Fruit fly (Drosophila melanogaster) whole organism, embryonic: Measurements from ENCODE around the gene Evi5.

Experiments used
- Aef1 ChIP-seq: fragments of 200-800 bp; sonication (Bioruptor generic); IDR thresholded peaks from 3 replicates; pipeline ENCODE4 v1.3.6; 2022; ENCODE audit warnings: missing biosample characterization, missing genetic modification characterization
- CG10274 ChIP-seq: fragments of 200-800 bp; sonication (Bioruptor generic); optimal IDR thresholded peaks from 3 replicates; lab custom pipeline; 2017; ENCODE audit warnings: missing biosample characterization, mild to moderate bottlenecking, missing genetic modification characterization
- CG11696 ChIP-seq: fragments of 200-800 bp; sonication (Bioruptor generic); IDR thresholded peaks from 2 replicates; pipeline ENCODE4 v1.3.6; 2022; ENCODE audit warnings: missing biosample characterization, missing genetic modification characterization
- CG11723 ChIP-seq: fragments of 200-800 bp; sonication (Bioruptor generic); optimal IDR thresholded peaks from 2 replicates; lab custom pipeline; 2017; ENCODE audit warnings: missing biosample characterization, mild to moderate bottlenecking, missing genetic modification characterization
- CG12299 ChIP-seq: fragments of 200-800 bp; sonication (Bioruptor generic); optimal IDR thresholded peaks from 2 replicates; lab custom pipeline; 2018; ENCODE audit warnings: missing biosample characterization, mild to moderate bottlenecking, missing genetic modification characterization
- CG13287 ChIP-seq: fragments of 200-800 bp; sonication (Bioruptor generic); IDR thresholded peaks from 2 replicates; pipeline ENCODE4 v1.3.6; 2022; ENCODE audit warnings: missing biosample characterization, missing genetic modification characterization; ENCODE audit not compliant: partially characterized antibody
- CG18599 ChIP-seq: fragments of 200-800 bp; sonication (Bioruptor generic); optimal IDR thresholded peaks from 3 replicates; lab custom pipeline; 2017; ENCODE audit warnings: missing biosample characterization, missing genetic modification characterization, mild to moderate bottlenecking, moderate library complexity, missing genetic modification reagents
- CG32772 ChIP-seq: fragments of 200-800 bp; sonication (Bioruptor generic); IDR thresholded peaks from 2 replicates; pipeline ENCODE4 v1.3.6; 2022; ENCODE audit warnings: missing biosample characterization, missing genetic modification characterization
- CG3726 ChIP-seq: fragments of 200-800 bp; sonication (Bioruptor generic); IDR thresholded peaks from 3 replicates; pipeline ENCODE4, ENCODE4 v1.3.6; 2022; ENCODE audit warnings: missing biosample characterization, missing genetic modification characterization
- CG4282 ChIP-seq: fragments of 200-800 bp; sonication (Bioruptor generic); optimal IDR thresholded peaks from 2 replicates; lab custom pipeline; 2016; ENCODE audit warnings: missing biosample characterization, missing genetic modification characterization
- CG4730 ChIP-seq: fragments of 200-800 bp; sonication (Bioruptor generic); IDR thresholded peaks from 2 replicates; pipeline ENCODE4 v1.3.6; 2022; ENCODE audit warnings: missing biosample characterization, missing genetic modification characterization
- CG6791 ChIP-seq: fragments of 200-800 bp; sonication (Bioruptor generic); IDR thresholded peaks from 3 replicates; pipeline ENCODE4 v1.3.6; 2022; ENCODE audit warnings: missing biosample characterization, missing genetic modification characterization; ENCODE audit not compliant: partially characterized antibody
- CkIIα-i1 ChIP-seq: fragments of 200-800 bp; sonication (Bioruptor generic); IDR thresholded peaks from 2 replicates; pipeline ENCODE4 v1.3.6; 2022; ENCODE audit warnings: missing biosample characterization, missing genetic modification characterization
- Dip2 ChIP-seq: fragments of 200-800 bp; sonication (Bioruptor generic); IDR thresholded peaks from 2 replicates; pipeline ENCODE4 v1.3.6; 2022; ENCODE audit warnings: missing biosample characterization, missing genetic modification characterization
- Doc3 ChIP-seq: fragments of 200-800 bp; sonication (Bioruptor generic); IDR thresholded peaks from 3 replicates; pipeline ENCODE4 v1.3.6; 2022; ENCODE audit warnings: missing biosample characterization, missing genetic modification characterization; ENCODE audit not compliant: partially characterized antibody
- Hand ChIP-seq: fragments of 200-800 bp; sonication (Bioruptor generic); optimal IDR thresholded peaks from 2 replicates; lab custom pipeline; 2017; ENCODE audit warnings: mild to moderate bottlenecking, missing biosample characterization, missing genetic modification reagents, missing genetic modification characterization
- HmgZ ChIP-seq: fragments of 200-800 bp; sonication (Bioruptor generic); optimal IDR thresholded peaks from 2 replicates; lab custom pipeline; 2018; ENCODE audit warnings: missing biosample characterization, mild to moderate bottlenecking, missing genetic modification characterization
- Hr78 ChIP-seq, 2 experiments: fragments of 200-800 bp in 1 of 2; fragments of >200 bp in 1 of 2; sonication (Bioruptor generic) in 1 of 2; optimal IDR thresholded peaks; 2 replicates each; lab custom pipeline; 2017 to 2019; ENCODE audit warnings: missing biosample characterization in 2 of 2, missing genetic modification characterization in 2 of 2, mild to moderate bottlenecking in 1 of 2, moderate library complexity in 1 of 2
- Lhr ChIP-seq: fragments of 200-800 bp; sonication (Bioruptor generic); optimal IDR thresholded peaks from 3 replicates; lab custom pipeline; 2017; ENCODE audit warnings: mild to moderate bottlenecking, missing biosample characterization, missing genetic modification reagents, missing genetic modification characterization
- MBD-R2 ChIP-seq: fragments of 200-800 bp; sonication (Bioruptor generic); IDR thresholded peaks from 2 replicates; pipeline ENCODE4 v1.3.6; 2022; ENCODE audit warnings: missing biosample characterization, missing genetic modification characterization
- PHDP ChIP-seq: fragments of 200-800 bp; sonication (Bioruptor generic); optimal IDR thresholded peaks from 3 replicates; lab custom pipeline; 2018; ENCODE audit warnings: missing biosample characterization, mild to moderate bottlenecking, missing genetic modification characterization, moderate library complexity
- Rx ChIP-seq: fragments of 200-800 bp; sonication (Bioruptor generic); IDR thresholded peaks from 2 replicates; pipeline ENCODE4 v1.3.6; 2022; ENCODE audit warnings: missing biosample characterization, missing genetic modification characterization
- ac ChIP-seq: fragments of 200-800 bp; sonication (Bioruptor generic); optimal IDR thresholded peaks from 3 replicates; lab custom pipeline; 2017; ENCODE audit warnings: missing biosample characterization, mild to moderate bottlenecking, missing genetic modification characterization
- bcd ChIP-seq: fragments of 200-800 bp; sonication (Bioruptor generic); optimal IDR thresholded peaks from 2 replicates; lab custom pipeline; 2017; ENCODE audit warnings: missing biosample characterization, mild to moderate bottlenecking, missing genetic modification characterization
- cato ChIP-seq: fragments of 200-800 bp; sonication (Bioruptor generic); optimal IDR thresholded peaks from 2 replicates; lab custom pipeline; 2016; ENCODE audit warnings: missing biosample characterization, missing genetic modification characterization, borderline replicate concordance
- cg ChIP-seq: fragments of 200-800 bp; sonication (Bioruptor generic); optimal IDR thresholded peaks from 3 replicates; lab custom pipeline; 2019; ENCODE audit warnings: missing biosample characterization, mild to moderate bottlenecking, missing genetic modification characterization, moderate library complexity
- crc ChIP-seq: fragments of 200-800 bp; sonication (Bioruptor generic); optimal IDR thresholded peaks from 2 replicates; lab custom pipeline; 2016; ENCODE audit warnings: missing biosample characterization, missing genetic modification characterization
- croc ChIP-seq: fragments of 200-800 bp; sonication (Bioruptor generic); conservative IDR thresholded peaks from 3 replicates; pipeline ENCODE4 v1.3.6; 2022; ENCODE audit warnings: missing biosample characterization, missing genetic modification characterization
- dan ChIP-seq: fragments of 200-800 bp; sonication (Bioruptor generic); IDR thresholded peaks from 2 replicates; pipeline ENCODE4 v1.3.6; 2022; ENCODE audit warnings: missing biosample characterization, missing genetic modification characterization
- ems ChIP-seq: fragments of 200-800 bp; sonication (Bioruptor generic); optimal IDR thresholded peaks from 3 replicates; lab custom pipeline; 2016; ENCODE audit warnings: missing biosample characterization, missing genetic modification characterization
- esg ChIP-seq: fragments of 200-800 bp; sonication (Bioruptor generic); conservative IDR thresholded peaks from 2 replicates; pipeline ENCODE4 v1.3.6; 2022; ENCODE audit warnings: missing biosample characterization, missing genetic modification characterization
- fd96Cb ChIP-seq: fragments of 200-800 bp; sonication (Bioruptor generic); optimal IDR thresholded peaks from 2 replicates; lab custom pipeline; 2018; ENCODE audit warnings: missing biosample characterization, mild to moderate bottlenecking, missing genetic modification characterization, moderate library complexity
- fru ChIP-seq: fragments of >200 bp; optimal IDR thresholded peaks from 2 replicates; lab custom pipeline; 2017
- gro ChIP-seq: fragments of 200-800 bp; sonication (Bioruptor generic); optimal IDR thresholded peaks from 2 replicates; lab custom pipeline; 2016; ENCODE audit warnings: missing biosample characterization, missing genetic modification characterization
- gsb-n ChIP-seq: fragments of 200-800 bp; sonication (Bioruptor generic); optimal IDR thresholded peaks from 3 replicates; lab custom pipeline; 2018; ENCODE audit warnings: missing biosample characterization, mild to moderate bottlenecking, missing genetic modification characterization
- jigr1 ChIP-seq: fragments of 200-800 bp; sonication (Bioruptor generic); IDR thresholded peaks from 3 replicates; pipeline ENCODE4 v1.3.6; 2022; ENCODE audit warnings: missing biosample characterization, missing genetic modification characterization
- lola ChIP-seq, 3 experiments: fragments of >200 bp in 2 of 3; fragments of 200-800 bp in 1 of 3; sonication (Bioruptor generic) in 1 of 3; optimal IDR thresholded peaks; 2 replicates each; lab custom pipeline; 2017 to 2019; ENCODE audit warnings: missing biosample characterization in 3 of 3, missing genetic modification characterization in 3 of 3, mild to moderate bottlenecking in 1 of 3, moderate library complexity in 1 of 3
- otp ChIP-seq: fragments of 200-800 bp; sonication (Bioruptor generic); IDR thresholded peaks from 3 replicates; pipeline ENCODE4, ENCODE4 v1.3.6; 2022; ENCODE audit warnings: missing biosample characterization, missing genetic modification characterization
- pfk ChIP-seq: fragments of 200-800 bp; sonication (Bioruptor generic); optimal IDR thresholded peaks from 2 replicates; lab custom pipeline; 2018; ENCODE audit warnings: missing biosample characterization, mild to moderate bottlenecking, missing genetic modification characterization, moderate library complexity
- row ChIP-seq: fragments of 200-800 bp; sonication (Bioruptor generic); IDR thresholded peaks from 3 replicates; pipeline ENCODE4 v1.3.6; 2022; ENCODE audit warnings: missing biosample characterization, missing genetic modification characterization
- seq ChIP-seq: fragments of 200-800 bp; sonication (Bioruptor generic); IDR thresholded peaks from 2 replicates; pipeline ENCODE4 v1.3.6; 2022; ENCODE audit warnings: missing biosample characterization, missing genetic modification characterization
- shn ChIP-seq: fragments of 200-800 bp; sonication (Bioruptor generic); optimal IDR thresholded peaks from 3 replicates; lab custom pipeline; 2016; ENCODE audit warnings: missing biosample characterization, missing genetic modification characterization
- so ChIP-seq: fragments of 200-800 bp; sonication (Bioruptor generic); IDR thresholded peaks from 3 replicates; pipeline ENCODE4 v1.3.6; 2022; ENCODE audit warnings: missing biosample characterization, missing genetic modification characterization
- tap ChIP-seq: fragments of 200-800 bp; optimal IDR thresholded peaks from 3 replicates; lab custom pipeline; 2019; ENCODE audit warnings: missing biosample characterization, mild to moderate bottlenecking, missing genetic modification characterization, moderate library complexity
- tna ChIP-seq: fragments of 200-800 bp; sonication (Bioruptor generic); IDR thresholded peaks from 2 replicates; pipeline ENCODE4 v1.3.6; 2022; ENCODE audit warnings: missing biosample characterization, missing genetic modification characterization; ENCODE audit not compliant: partially characterized antibody
- trem ChIP-seq: fragments of 200-800 bp; optimal IDR thresholded peaks from 3 replicates; lab custom pipeline; 2019; ENCODE audit warnings: missing biosample characterization, mild to moderate bottlenecking, missing genetic modification characterization, moderate library complexity
- trh ChIP-seq: fragments of 200-800 bp; sonication (Bioruptor generic); optimal IDR thresholded peaks from 2 replicates; lab custom pipeline; 2016; ENCODE audit warnings: missing biosample characterization, missing genetic modification characterization
- unc-4 ChIP-seq: fragments of 200-800 bp; sonication (Bioruptor generic); IDR thresholded peaks from 2 replicates; pipeline ENCODE4 v1.3.6; 2022; ENCODE audit warnings: missing biosample characterization, missing genetic modification characterization; ENCODE audit not compliant: partially characterized antibody
- z ChIP-seq: fragments of 200-800 bp; sonication (Bioruptor generic); IDR thresholded peaks from 3 replicates; pipeline ENCODE4 v1.3.6; 2022; ENCODE audit warnings: missing biosample characterization, missing genetic modification characterization
- zf30C ChIP-seq: fragments of 200-800 bp; sonication (Bioruptor generic); optimal IDR thresholded peaks from 3 replicates; lab custom pipeline; 2018; ENCODE audit warnings: missing biosample characterization, mild to moderate bottlenecking, missing genetic modification characterization

Evi5 gene

dm6 chrX:11451027-11451572 is 3.1 kb downstream of the Evi5 start (continued):
- TF ChIP-seq Lhr (GFP tag; lab: Kevin White, UChicago) (no peak), gsb-n (tag; lab: Kevin White, UChicago) (no peak), croc (no peak), fd96Cb (peak; percentile 2), Hr78 (GFP tag; optimal IDR thresholded peaks at IDR 0.05; lab: Kevin White, UChicago) (no peak), CG18599 (GFP tag; lab: Kevin White, UChicago) (peak; percentile 17), tap (tag; lab: Kevin White, UChicago) (peak; percentile 48), so (GFP tag; lab: Robert Waterston, UW) (peak; percentile 38; the same call in 1 of the 3 replicates), CG13287 (GFP tag; lab: Robert Waterston, UW) (no peak), cg (no peak), dan (GFP tag; lab: Robert Waterston, UW) (no peak), lola (GFP tag; optimal IDR thresholded peaks at IDR 0.05; lab: Kevin White, UChicago) (no peak), ac (no peak), crc (GFP tag; lab: Kevin White, UChicago) (no peak), zf30C (GFP tag; lab: Kevin White, UChicago) (no peak), CG12299 (tag; lab: Kevin White, UChicago) (no peak), fru (no peak), z (GFP tag; lab: Robert Waterston, UW) (no peak), otp (GFP tag; lab: Robert Waterston, UW) (no peak), ems (GFP tag; lab: Kevin White, UChicago) (no peak), CG3726 (GFP tag; lab: Robert Waterston, UW) (no peak), CG11723 (GFP tag; lab: Kevin White, UChicago) (peak; percentile 20), CG6791 (GFP tag; lab: Robert Waterston, UW) (no peak), HmgZ (tag; lab: Kevin White, UChicago) (peak; percentile 17), esg (0 out of 2 replicates have a peak, but pooled peaks have one; percentile 10), tna (no peak), MBD-R2 (GFP tag; lab: Robert Waterston, UW) (no peak; the same call in 1 of the 2 replicates), Dip2 (no peak), trh (GFP tag; lab: Kevin White, UChicago) (no peak), Hand (GFP tag; lab: Kevin White, UChicago) (no peak), Aef1 (peak; percentile 52; the same call in 1 of the 3 replicates), CG10274 (GFP tag; lab: Kevin White, UChicago) (peak; percentile 9), Doc3 (GFP tag; lab: Robert Waterston, UW) (no peak), CG4282 (GFP tag; lab: Kevin White, UChicago) (no peak), shn (GFP tag; lab: Kevin White, UChicago) (no peak), CG11696 (GFP tag; lab: Robert Waterston, UW) (no peak), cato (GFP tag; lab: Kevin White, UChicago) (no peak), Rx (no peak), pfk (GFP tag; lab: Kevin White, UChicago) (no peak), CG32772 (GFP tag; lab: Robert Waterston, UW) (peak; percentile 29; the same call in 1 of the 2 replicates), seq (no peak), CG4730 (GFP tag; lab: Robert Waterston, UW) (0 out of 2 replicates have a peak, but pooled peaks have one; percentile 14), CkIIα-i1 (GFP tag; lab: Robert Waterston, UW) (no peak), gro (GFP tag; lab: Kevin White, UChicago) (no peak), trem (tag; lab: Kevin White, UChicago) (no peak), unc-4 (no peak), PHDP (peak; percentile 33), jigr1 (GFP tag; lab: Robert Waterston, UW) (no peak), row (GFP tag; lab: Robert Waterston, UW) (peak; percentile 64), bcd (GFP tag; lab: Kevin White, UChicago) (peak; percentile 27)
